Fruit fly (Drosophila melanogaster) whole organism, embryonic: ENCODE measurements around the gene dysc.

Source experiments
- ATbp ChIP-seq: fragments of 200-800 bp; sonication (Bioruptor generic); optimal IDR thresholded peaks from 2 replicates; lab custom pipeline; 2017; ENCODE audit warnings: missing biosample characterization, mild to moderate bottlenecking, missing genetic modification characterization, missing genetic modification reagents
- CG10565 ChIP-seq: fragments of 200-800 bp; sonication (Bioruptor generic); optimal IDR thresholded peaks from 3 replicates; lab custom pipeline; 2016; ENCODE audit warnings: missing biosample characterization, mild to moderate bottlenecking, missing genetic modification characterization
- CG11085 ChIP-seq: fragments of 200-800 bp; sonication (Bioruptor generic); IDR thresholded peaks from 2 replicates; pipeline ENCODE4 v1.3.6; 2022; ENCODE audit warnings: missing biosample characterization, missing genetic modification characterization
- CG11560 ChIP-seq: fragments of 200-800 bp; sonication (Bioruptor generic); IDR thresholded peaks from 3 replicates; pipeline ENCODE4 v1.3.6; 2022; ENCODE audit warnings: missing biosample characterization, missing genetic modification characterization
- CG12104 ChIP-seq: fragments of 200-800 bp; sonication (Bioruptor generic); optimal IDR thresholded peaks from 3 replicates; lab custom pipeline; 2016; ENCODE audit warnings: missing biosample characterization, missing genetic modification characterization
- CG13296 ChIP-seq: fragments of 200-800 bp; sonication (Bioruptor generic); optimal IDR thresholded peaks from 3 replicates; lab custom pipeline; 2018; ENCODE audit warnings: missing biosample characterization, mild to moderate bottlenecking, missing genetic modification characterization
- CG13424 ChIP-seq: fragments of 200-800 bp; sonication (Bioruptor generic); optimal IDR thresholded peaks from 2 replicates; lab custom pipeline; 2019; ENCODE audit warnings: missing biosample characterization, mild to moderate bottlenecking, missing genetic modification characterization, moderate library complexity
- CG16863 ChIP-seq: fragments of 200-800 bp; sonication (Bioruptor generic); optimal IDR thresholded peaks from 3 replicates; lab custom pipeline; 2016; ENCODE audit warnings: missing biosample characterization, missing genetic modification characterization
- CG17359 ChIP-seq: fragments of 200-800 bp; sonication (Bioruptor generic); optimal IDR thresholded peaks from 3 replicates; lab custom pipeline; 2018; ENCODE audit warnings: missing biosample characterization, mild to moderate bottlenecking, missing genetic modification characterization, moderate library complexity
- CG17385 ChIP-seq: fragments of 200-800 bp; sonication (Bioruptor generic); optimal IDR thresholded peaks from 3 replicates; lab custom pipeline; 2018; ENCODE audit warnings: missing biosample characterization, mild to moderate bottlenecking, missing genetic modification characterization
- CG2120 ChIP-seq: fragments of 200-800 bp; sonication (Bioruptor generic); optimal IDR thresholded peaks from 3 replicates; lab custom pipeline; 2016; ENCODE audit warnings: missing biosample characterization, missing genetic modification characterization
- CG4328 ChIP-seq: fragments of 200-800 bp; sonication (Bioruptor generic); optimal IDR thresholded peaks from 3 replicates; lab custom pipeline; 2017; ENCODE audit warnings: missing biosample characterization, missing genetic modification reagents, missing genetic modification characterization
- CG6654 ChIP-seq: fragments of 200-800 bp; sonication (Bioruptor generic); optimal IDR thresholded peaks from 2 replicates; lab custom pipeline; 2017; ENCODE audit warnings: missing biosample characterization, mild to moderate bottlenecking, missing genetic modification characterization
- CG6791 ChIP-seq: fragments of 200-800 bp; sonication (Bioruptor generic); IDR thresholded peaks from 3 replicates; pipeline ENCODE4 v1.3.6; 2022; ENCODE audit warnings: missing biosample characterization, missing genetic modification characterization; ENCODE audit not compliant: partially characterized antibody
- CG8281 ChIP-seq: fragments of 200-800 bp; sonication (Bioruptor generic); optimal IDR thresholded peaks from 2 replicates; lab custom pipeline; 2018; ENCODE audit warnings: missing biosample characterization, mild to moderate bottlenecking, missing genetic modification characterization, moderate library complexity
- CG9727 ChIP-seq: fragments of 200-800 bp; sonication (Bioruptor generic); optimal IDR thresholded peaks from 3 replicates; lab custom pipeline; 2017; ENCODE audit warnings: missing biosample characterization, mild to moderate bottlenecking, missing genetic modification characterization
- CrebB ChIP-seq: fragments of 200-800 bp; sonication (Bioruptor generic); optimal IDR thresholded peaks from 3 replicates; lab custom pipeline; 2018; ENCODE audit warnings: missing biosample characterization, mild to moderate bottlenecking, missing genetic modification characterization
- Dref ChIP-seq: fragments of 200-800 bp; sonication (Bioruptor generic); IDR thresholded peaks from 2 replicates; pipeline ENCODE4 v1.3.6; 2022; ENCODE audit warnings: missing biosample characterization, missing genetic modification characterization
- Eip74EF ChIP-seq, 2 experiments: fragments of 200-800 bp in 1 of 2; fragments of >200 bp in 1 of 2; sonication (Bioruptor generic) in 1 of 2; optimal IDR thresholded peaks; 2 replicates each; lab custom pipeline; 2017 to 2019; ENCODE audit warnings: missing biosample characterization in 2 of 2, missing genetic modification characterization in 2 of 2, mild to moderate bottlenecking in 1 of 2, moderate library complexity in 1 of 2
- Fer2 ChIP-seq: fragments of 200-800 bp; sonication (Bioruptor generic); optimal IDR thresholded peaks from 2 replicates; lab custom pipeline; 2018; ENCODE audit warnings: missing biosample characterization, mild to moderate bottlenecking, missing genetic modification characterization, moderate library complexity
- H15 ChIP-seq: fragments of 200-800 bp; sonication (Bioruptor generic); IDR thresholded peaks from 3 replicates; pipeline ENCODE4 v1.3.6; 2022; ENCODE audit warnings: missing biosample characterization, missing genetic modification characterization
- HmgD ChIP-seq: fragments of 200-800 bp; sonication (Bioruptor generic); optimal IDR thresholded peaks from 3 replicates; lab custom pipeline; 2016; ENCODE audit warnings: missing biosample characterization, missing genetic modification characterization
- Lim3 ChIP-seq: fragments of 200-800 bp; sonication (Bioruptor generic); IDR thresholded peaks from 2 replicates; pipeline ENCODE4 v1.3.6; 2022; ENCODE audit warnings: missing biosample characterization, missing genetic modification characterization
- Lpt ChIP-seq: fragments of >200 bp; optimal IDR thresholded peaks from 2 replicates; lab custom pipeline; 2018; ENCODE audit warnings: missing biosample characterization, missing genetic modification characterization
- MESR4 ChIP-seq: fragments of 200-800 bp; sonication (Bioruptor generic); optimal IDR thresholded peaks from 2 replicates; lab custom pipeline; 2018; ENCODE audit warnings: missing biosample characterization, mild to moderate bottlenecking, missing genetic modification characterization, moderate library complexity
- Nf-YA ChIP-seq: fragments of 200-800 bp; sonication (Bioruptor generic); IDR thresholded peaks from 2 replicates; pipeline ENCODE4 v1.3.6; 2022; ENCODE audit warnings: missing biosample characterization, missing genetic modification characterization
- Oaz ChIP-seq: fragments of 200-800 bp; sonication (Bioruptor generic); IDR thresholded peaks from 2 replicates; pipeline ENCODE4 v1.3.6; 2022; ENCODE audit warnings: missing biosample characterization, missing genetic modification characterization
- Opbp ChIP-seq: fragments of 200-800 bp; sonication (Bioruptor generic); IDR thresholded peaks from 3 replicates; pipeline ENCODE4 v1.3.6; 2022; ENCODE audit warnings: missing biosample characterization, missing genetic modification characterization; ENCODE audit not compliant: partially characterized antibody
- Ptx1 ChIP-seq: fragments of 200-800 bp; sonication (Bioruptor generic); IDR thresholded peaks from 2 replicates; pipeline ENCODE4 v1.3.6; 2022; ENCODE audit warnings: missing biosample characterization, missing genetic modification characterization
- Rfx ChIP-seq: fragments of 200-800 bp; sonication (Bioruptor generic); IDR thresholded peaks from 2 replicates; pipeline ENCODE4 v1.3.6; 2022; ENCODE audit warnings: missing biosample characterization, missing genetic modification characterization
- Side ChIP-seq: fragments of 200-800 bp; sonication (Bioruptor generic); optimal IDR thresholded peaks from 2 replicates; lab custom pipeline; 2016; ENCODE audit warnings: missing biosample characterization, missing genetic modification characterization
- Xbp1 ChIP-seq: fragments of 200-800 bp; sonication (Bioruptor generic); optimal IDR thresholded peaks from 3 replicates; lab custom pipeline; 2016; ENCODE audit warnings: missing biosample characterization, mild to moderate bottlenecking, missing genetic modification characterization
- ap ChIP-seq: fragments of 200-800 bp; sonication (Bioruptor generic); IDR thresholded peaks from 2 replicates; pipeline ENCODE4 v1.3.6; 2022; ENCODE audit warnings: missing biosample characterization, missing genetic modification characterization
- cas ChIP-seq: fragments of 200-800 bp; sonication (Bioruptor generic); IDR thresholded peaks from 2 replicates; pipeline ENCODE4 v1.3.6; 2022; ENCODE audit warnings: missing biosample characterization, missing genetic modification characterization
- chn ChIP-seq: fragments of 200-800 bp; sonication (Bioruptor generic); optimal IDR thresholded peaks from 2 replicates; lab custom pipeline; 2016; ENCODE audit warnings: missing biosample characterization, missing genetic modification characterization
- corto ChIP-seq: fragments of 200-800 bp; sonication (Bioruptor generic); optimal IDR thresholded peaks from 2 replicates; lab custom pipeline; 2016; ENCODE audit warnings: missing biosample characterization, mild to moderate bottlenecking, missing genetic modification characterization, moderate library complexity
- da ChIP-seq: fragments of 200-800 bp; sonication (Bioruptor generic); optimal IDR thresholded peaks from 2 replicates; lab custom pipeline; 2016; ENCODE audit warnings: missing biosample characterization, missing genetic modification characterization
- dan ChIP-seq: fragments of 200-800 bp; sonication (Bioruptor generic); IDR thresholded peaks from 2 replicates; pipeline ENCODE4 v1.3.6; 2022; ENCODE audit warnings: missing biosample characterization, missing genetic modification characterization
- ems ChIP-seq: fragments of 200-800 bp; sonication (Bioruptor generic); optimal IDR thresholded peaks from 3 replicates; lab custom pipeline; 2016; ENCODE audit warnings: missing biosample characterization, missing genetic modification characterization
- eve ChIP-seq, 2 experiments: fragments of >200 bp; optimal IDR thresholded peaks; 2 replicates each; lab custom pipeline; 2017; ENCODE audit warnings: missing biosample characterization in 2 of 2, missing genetic modification characterization in 2 of 2
- gfzf ChIP-seq: fragments of 200-800 bp; sonication (Bioruptor generic); optimal IDR thresholded peaks from 2 replicates; lab custom pipeline; 2016; ENCODE audit warnings: missing biosample characterization, mild to moderate bottlenecking, missing genetic modification characterization, moderate library complexity
- h ChIP-seq: fragments of >200 bp; optimal IDR thresholded peaks from 2 replicates; lab custom pipeline; 2017
- kah ChIP-seq: fragments of 200-800 bp; sonication (Bioruptor generic); optimal IDR thresholded peaks from 2 replicates; lab custom pipeline; 2018; ENCODE audit warnings: missing biosample characterization, mild to moderate bottlenecking, missing genetic modification characterization
- knrl ChIP-seq: fragments of 200-800 bp; sonication (Bioruptor generic); IDR thresholded peaks from 3 replicates; pipeline ENCODE4 v1.3.6; 2022; ENCODE audit warnings: missing biosample characterization, missing genetic modification characterization; ENCODE audit not compliant: partially characterized antibody
- row ChIP-seq: fragments of 200-800 bp; sonication (Bioruptor generic); IDR thresholded peaks from 3 replicates; pipeline ENCODE4 v1.3.6; 2022; ENCODE audit warnings: missing biosample characterization, missing genetic modification characterization
- sim ChIP-seq: fragments of 200-800 bp; sonication (Bioruptor generic); IDR thresholded peaks from 2 replicates; pipeline ENCODE4 v1.3.6; 2022; ENCODE audit warnings: missing biosample characterization, missing genetic modification characterization
- sisA ChIP-seq: fragments of 200-800 bp; sonication (Bioruptor generic); IDR thresholded peaks from 2 replicates; pipeline ENCODE4 v1.3.6; 2022; ENCODE audit warnings: missing biosample characterization, missing genetic modification characterization
- slbo ChIP-seq: fragments of 200-800 bp; sonication (Bioruptor generic); IDR thresholded peaks from 2 replicates; pipeline ENCODE4 v1.3.6; 2022; ENCODE audit warnings: missing biosample characterization, missing genetic modification characterization

Gene dysc

dm6 chr3L:13912777-13913176 is 9.7 kb upstream of the dysc start (continued):
- no peak for TF ChIP-seq CG13424
- TF ChIP-seq slbo (GFP tag; lab: Robert Waterston, UW): 0 out of 2 replicates have a peak, but pooled peaks have one; percentile 10
- no peak for TF ChIP-seq ems (GFP tag; lab: Kevin White, UChicago)
- no peak for TF ChIP-seq Oaz (GFP tag; lab: Robert Waterston, UW)
- peak; percentile 36 for TF ChIP-seq CG2120
- no peak for TF ChIP-seq MESR4 (GFP tag; lab: Kevin White, UChicago)
- TF ChIP-seq sisA: no peak
- TF ChIP-seq Opbp: no peak
- TF ChIP-seq h: no peak
- TF ChIP-seq knrl: no peak
- TF ChIP-seq CG9727 (GFP tag; lab: Kevin White, UChicago): no peak
- TF ChIP-seq CG11085 (GFP tag; lab: Robert Waterston, UW): no peak
- TF ChIP-seq H15 (GFP tag; lab: Robert Waterston, UW): no peak
- no peak for TF ChIP-seq corto (GFP tag; lab: Kevin White, UChicago)
- TF ChIP-seq row (GFP tag; lab: Robert Waterston, UW): no peak
- no peak for TF ChIP-seq Lim3 (GFP tag; lab: Robert Waterston, UW)
- no peak for TF ChIP-seq Xbp1 (GFP tag; lab: Kevin White, UChicago)
- TF ChIP-seq kah (GFP tag; lab: Kevin White, UChicago): no peak
- TF ChIP-seq gfzf: no peak
- TF ChIP-seq eve (GFP tag; optimal IDR thresholded peaks at IDR 0.05; lab: Kevin White, UChicago): no peak
- TF ChIP-seq CG8281 (tag; lab: Kevin White, UChicago): no peak
- peak; percentile 67; the same call in 1 of the 2 replicates for TF ChIP-seq Rfx
- TF ChIP-seq CG11560 (tag; lab: Robert Waterston, UW): no peak
- TF ChIP-seq CG6791 (GFP tag; lab: Robert Waterston, UW): no peak
- peak; percentile 54 for TF ChIP-seq CG13296 (GFP tag; lab: Kevin White, UChicago)
- TF ChIP-seq CrebB (tag; lab: Kevin White, UChicago): peak; percentile 21
- TF ChIP-seq Lpt (GFP tag; lab: Kevin White, UChicago): no peak
- no peak for TF ChIP-seq HmgD
- no peak for TF ChIP-seq CG16863 (GFP tag; lab: Kevin White, UChicago)
- TF ChIP-seq CG12104: no peak
- TF ChIP-seq chn: no peak
- no peak for TF ChIP-seq Dref (GFP tag; lab: Robert Waterston, UW)
- TF ChIP-seq ATbp: no peak
- TF ChIP-seq CG17385 (GFP tag; lab: Kevin White, UChicago): no peak
- no peak for TF ChIP-seq Nf-YA
- no peak for TF ChIP-seq Fer2 (tag; lab: Kevin White, UChicago)
- no peak for TF ChIP-seq CG4328
- TF ChIP-seq dan: no peak
- TF ChIP-seq CG17359: no peak
- TF ChIP-seq Eip74EF (GFP tag; optimal IDR thresholded peaks at IDR 0.05; lab: Kevin White, UChicago): no peak
- no peak for TF ChIP-seq CG10565 (GFP tag; lab: Kevin White, UChicago)
- TF ChIP-seq sim (GFP tag; lab: Robert Waterston, UW): no peak
- no peak for TF ChIP-seq CG6654
- TF ChIP-seq ap: no peak
- no peak for TF ChIP-seq Side
- no peak for TF ChIP-seq cas (GFP tag; lab: Robert Waterston, UW)
- TF ChIP-seq Ptx1: no peak
- TF ChIP-seq da (GFP tag; lab: Kevin White, UChicago): no peak
